Worm (Caenorhabditis elegans) whole organism, L2 larva: ENCODE results near the gene ugt-67.

Experiments used
- mab-5 ChIP-seq: fragments of 150-350 bp; optimal IDR thresholded peaks from 2 replicates; lab custom pipeline; 2014; ENCODE audit warnings: missing biosample characterization, missing genetic modification characterization
- unc-62 ChIP-seq: fragments of 150-350 bp; optimal IDR thresholded peaks from 2 replicates; lab custom pipeline; 2014; ENCODE audit warnings: missing biosample characterization, missing genetic modification reagents, missing genetic modification characterization

DNA sequence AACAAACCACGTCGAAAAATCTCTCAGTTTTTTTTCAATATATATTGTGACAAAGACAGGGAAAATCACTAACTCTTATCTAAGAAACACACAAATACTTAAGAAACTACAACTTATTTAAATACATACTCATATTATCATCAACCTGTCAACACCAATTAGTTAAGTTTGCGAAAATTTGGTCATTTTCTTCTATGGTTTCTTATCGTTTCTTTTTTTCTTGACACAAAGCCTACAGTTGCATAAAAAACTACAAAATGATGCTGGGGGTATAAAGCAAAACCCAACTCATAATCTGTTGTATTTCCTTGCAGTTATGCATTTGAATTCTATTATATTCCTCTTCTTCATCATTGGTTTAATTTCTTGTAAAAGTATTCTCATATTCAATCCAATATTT lies at the start of gene ugt-67:
- TF ChIP-seq unc-62 (GFP tag; lab: Kevin White, UChicago) (no peak), mab-5 (no peak)
